Fruit fly (Drosophila melanogaster) whole organism: Measurements from ENCODE around the gene MED24.

Experiments used
- EcR ChIP-seq, 2 experiments: fragments of >200 bp; optimal IDR thresholded peaks; 2 replicates each; lab custom pipeline; 2017; ENCODE audit warnings: missing biosample characterization in 2 of 2, missing genetic modification characterization in 2 of 2, missing genetic modification reagents in 2 of 2
- pan ChIP-seq: fragments of >200 bp; optimal IDR thresholded peaks from 2 replicates; lab custom pipeline; 2017
- psq ChIP-seq: fragments of >200 bp; optimal IDR thresholded peaks from 2 replicates; lab custom pipeline; 2017

dm6 chr3L:8159724-8160422 is 31.2 kb upstream of the MED24 start, which contains the start of gene CG43886:
- TF ChIP-seq psq (lab: Kevin White, UChicago), result no peak
- TF ChIP-seq pan (lab: Kevin White, UChicago), result no peak
- TF ChIP-seq EcR (GFP tag; optimal IDR thresholded peaks at IDR 0.05; lab: Kevin White, UChicago), result no peak
